Worm (Caenorhabditis elegans): ENCODE data around the gene let-716.

let-716 gene

ce11 chrIII:6422721-6423120, 39.4 kb downstream of the let-716 start:
- TF ChIP-seq unc-62 (GFP tag; optimal IDR thresholded peaks at IDR 0.05), result no peak

ce11 chrIII:6427205-6427604, 43.9 kb downstream of the let-716 start, which contains the start of gene C05D11.8:
Gene C05D11.8, minus strand, starts transcription at chrIII:6427305.
- no peak for TF ChIP-seq unc-62 (GFP tag; optimal IDR thresholded peaks at IDR 0.05)

DNA sequence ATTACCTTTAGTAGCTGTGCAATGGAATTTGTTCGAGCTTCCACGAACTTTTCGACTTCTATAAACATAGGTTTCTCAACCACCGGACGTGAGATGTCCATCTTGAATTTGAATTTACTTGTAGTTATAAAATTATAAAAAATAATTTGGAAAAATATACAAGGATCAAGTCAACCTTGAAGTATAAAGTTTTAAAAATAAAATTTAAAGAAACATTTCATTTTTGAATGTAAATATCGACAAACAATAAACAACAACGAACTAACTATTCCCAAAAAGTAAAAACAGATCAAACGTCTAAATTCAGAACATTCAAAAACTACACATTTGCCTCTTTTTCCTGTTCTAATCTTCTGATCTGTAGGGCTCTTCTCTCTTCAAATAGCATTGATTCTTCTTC, 47.5 kb downstream of the let-716 start, which contains the start of gene popl-1:
TSS of gene popl-1 (minus strand) at position 101 of the 400 bp plus-strand sequence.
- no peak for TF ChIP-seq unc-62 (GFP tag; optimal IDR thresholded peaks at IDR 0.05)

DNA sequence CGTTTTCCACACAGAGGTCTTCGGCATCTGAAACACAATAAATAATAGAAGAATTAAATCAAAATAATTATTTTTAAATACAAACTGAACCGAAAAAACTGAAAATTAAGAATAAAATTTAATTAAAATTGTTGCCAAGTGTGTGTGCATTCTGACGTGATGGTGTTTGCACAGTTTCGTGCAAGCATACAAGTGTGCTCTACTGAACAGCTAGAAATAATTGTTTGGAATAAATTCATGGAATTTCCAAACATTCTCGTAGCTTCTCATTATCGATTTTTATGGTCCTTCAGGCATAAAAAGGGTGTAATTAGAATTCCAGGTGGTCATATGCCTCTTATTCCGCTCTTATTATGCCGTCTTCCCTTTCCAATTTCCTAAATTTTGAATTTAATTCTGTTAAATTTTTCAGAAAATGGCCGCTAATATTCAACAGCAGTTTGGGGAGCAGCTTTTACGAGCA, 48.4 kb downstream of the let-716 start, which contains the start of the genes mrps-17 and txdc-9:
TSS of gene mrps-17 (minus strand) at position 33 of the 463 bp plus-strand sequence.
TSS of gene txdc-9 (plus strand) at position 413 of the 463 bp plus-strand sequence.
- TF ChIP-seq unc-62 (GFP tag; optimal IDR thresholded peaks at IDR 0.05), result no peak

DNA sequence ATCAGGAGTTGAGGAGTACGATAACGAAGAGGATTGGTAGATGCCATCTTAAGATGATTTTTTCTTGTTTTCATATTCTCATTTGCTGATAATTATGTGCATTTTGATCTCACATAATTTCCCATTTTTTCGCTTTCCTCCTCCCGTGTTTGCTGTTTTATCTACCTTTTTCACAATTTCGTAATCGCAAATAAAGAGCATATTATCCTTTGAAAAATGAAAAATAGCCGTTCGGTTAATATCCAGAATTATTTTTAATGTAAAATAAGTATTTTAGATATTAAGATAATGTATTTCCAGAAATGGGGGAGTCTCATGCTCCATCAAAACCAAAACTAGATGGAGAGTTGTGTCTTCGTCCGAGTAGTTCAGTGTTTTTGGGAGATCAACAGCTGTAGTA, 49.6 kb downstream of the let-716 start, which contains the start of gene vps-16:
TSS of gene vps-16 (plus strand) at position 301 of the 400 bp plus-strand sequence.
- TF ChIP-seq unc-62 (GFP tag; optimal IDR thresholded peaks at IDR 0.05), result no peak

- no peak for TF ChIP-seq unc-62 (GFP tag; optimal IDR thresholded peaks at IDR 0.05)
These were observed 53.0 kb downstream of the let-716 start, which contains the start of gene C05D11.1 for ce11 chrIII:6436308-6436707. Gene C05D11.1, plus strand, starts transcription at chrIII:6436608.

Measured in whole organism, dauer.